Worm (Caenorhabditis elegans) whole organism, L3 larva: ENCODE data around the gene pqn-22.

ENCODE experiments used
- ZK546.5 ChIP-seq: sonication (generic microtip); optimal IDR thresholded peaks from 2 replicates; lab custom pipeline; 2017; ENCODE audit warnings: missing biosample characterization, missing genetic modification characterization
- aly-2 ChIP-seq: fragments of 150-350 bp; optimal IDR thresholded peaks from 2 replicates; lab custom pipeline; 2014; ENCODE audit warnings: missing biosample characterization, missing genetic modification characterization
- ceh-9 ChIP-seq: sonication (generic microtip); optimal IDR thresholded peaks from 2 replicates; lab custom pipeline; 2018; ENCODE audit warnings: missing biosample characterization, missing genetic modification characterization
- daf-12 ChIP-seq: fragments of 150-350 bp; optimal IDR thresholded peaks from 2 replicates; lab custom pipeline; 2014; ENCODE audit warnings: missing biosample characterization, missing genetic modification reagents, missing genetic modification characterization
- elt-1 ChIP-seq: fragments of 150-350 bp; optimal IDR thresholded peaks from 2 replicates; lab custom pipeline; 2014; ENCODE audit warnings: missing biosample characterization, missing genetic modification characterization
- elt-3 ChIP-seq, 3 experiments: fragments of 150-350 bp in 1 of 3; sonication (generic microtip) in 2 of 3; optimal IDR thresholded peaks; 2 replicates in 2 of 3; 4 replicates in 1 of 3; lab custom pipeline; 2014 to 2017; ENCODE audit warnings: missing biosample characterization in 3 of 3, missing genetic modification characterization in 3 of 3
- fkh-10 ChIP-seq: sonication (generic microtip); optimal IDR thresholded peaks from 2 replicates; lab custom pipeline; 2017; ENCODE audit warnings: missing biosample characterization, missing genetic modification reagents, missing genetic modification characterization
- lsy-12 ChIP-seq: sonication (generic microtip); optimal IDR thresholded peaks from 2 replicates; lab custom pipeline; 2016; ENCODE audit warnings: mild to moderate bottlenecking, missing genetic modification characterization, missing compliant biosample characterization
- nfya-1 ChIP-seq: sonication (generic microtip); optimal IDR thresholded peaks from 2 replicates; lab custom pipeline; 2017; ENCODE audit warnings: missing genetic modification characterization, mild to moderate bottlenecking, missing compliant biosample characterization, antibody characterized with exemption, moderate library complexity; ENCODE audit not compliant: insufficient read depth
- nhr-11 ChIP-seq: fragments of 150-350 bp; optimal IDR thresholded peaks from 2 replicates; lab custom pipeline; 2014; ENCODE audit warnings: missing biosample characterization, missing genetic modification characterization
- nhr-23 ChIP-seq: fragments of 150-350 bp; optimal IDR thresholded peaks from 2 replicates; lab custom pipeline; 2014; ENCODE audit warnings: missing biosample characterization, missing genetic modification reagents, missing genetic modification characterization
- pha-4 ChIP-seq: fragments of 150-350 bp; optimal IDR thresholded peaks from 2 replicates; lab custom pipeline; 2014; ENCODE audit warnings: missing biosample characterization, missing genetic modification reagents, missing genetic modification characterization
- skn-1 ChIP-seq: fragments of 150-350 bp; optimal IDR thresholded peaks from 2 replicates; lab custom pipeline; 2014; ENCODE audit warnings: missing biosample characterization, missing genetic modification characterization
- zag-1 ChIP-seq: fragments of 150-350 bp; optimal IDR thresholded peaks from 2 replicates; lab custom pipeline; 2014; ENCODE audit warnings: missing biosample characterization, missing genetic modification characterization

DNA sequence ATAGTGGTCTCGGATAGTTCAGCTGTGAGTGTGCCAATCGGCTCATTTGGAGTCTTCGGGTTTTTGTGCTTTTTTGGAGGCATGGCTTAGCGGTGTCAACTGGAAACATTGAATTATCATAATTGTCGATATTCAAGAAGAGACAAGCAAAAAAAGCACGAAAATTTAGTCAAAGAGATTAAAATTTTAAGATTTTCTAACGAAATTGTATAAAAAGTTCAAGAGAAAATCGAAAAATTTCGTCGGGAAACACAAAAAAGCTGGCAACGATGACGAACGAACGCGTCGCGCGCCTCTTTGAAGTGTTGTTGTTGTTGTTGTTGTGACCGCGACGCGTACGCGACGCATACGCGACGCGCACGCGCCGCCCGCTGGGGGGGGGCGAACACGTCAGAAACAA, 21.9 kb downstream of the pqn-22 start, which contains the start of gene C46G7.5:
- TF ChIP-seq elt-3 (tag; optimal IDR thresholded peaks at IDR 0.05; lab: Kevin White, UChicago) (no peak), nfya-1 (tag; lab: Kevin White, UChicago) (no peak), zag-1 (tag; lab: Kevin White, UChicago) (no peak), skn-1 (tag; lab: Kevin White, UChicago) (no peak), pha-4 (tag; lab: Kevin White, UChicago) (no peak), elt-1 (tag; lab: Kevin White, UChicago) (no peak), nhr-23 (tag; lab: Kevin White, UChicago) (no peak), nhr-11 (tag; lab: Kevin White, UChicago) (no peak), fkh-10 (GFP tag; lab: Kevin White, UChicago) (no peak), daf-12 (tag; lab: Kevin White, UChicago) (no peak), lsy-12 (tag; lab: Kevin White, UChicago) (no peak), aly-2 (tag; lab: Kevin White, UChicago) (no peak), ceh-9 (tag; lab: Kevin White, UChicago) (no peak), ZK546.5 (tag; lab: Kevin White, UChicago) (no peak)
